Fruit fly (Drosophila melanogaster) whole organism, wandering third instar larva: ENCODE data around the gene BBS5.

Experiments used
- Hnf4 ChIP-seq: fragments of 200-800 bp; sonication (Bioruptor generic); optimal IDR thresholded peaks from 2 replicates; lab custom pipeline; 2016; ENCODE audit warnings: missing biosample characterization, mild to moderate bottlenecking, missing genetic modification characterization
- Mio ChIP-seq: sonication (Bioruptor generic); optimal IDR thresholded peaks from 2 replicates; lab custom pipeline; 2016; ENCODE audit warnings: missing biosample characterization, missing genetic modification characterization
- Myc ChIP-seq: fragments of >200 bp; optimal IDR thresholded peaks from 2 replicates; lab custom pipeline; 2017
- br ChIP-seq: fragments of 200-800 bp; sonication (Bioruptor generic); optimal IDR thresholded peaks from 2 replicates; lab custom pipeline; 2016; ENCODE audit warnings: missing biosample characterization, missing genetic modification characterization
- ey ChIP-seq: fragments of 200-800 bp; sonication (Bioruptor generic); optimal IDR thresholded peaks from 2 replicates; lab custom pipeline; 2016; ENCODE audit warnings: missing biosample characterization, missing genetic modification characterization
- fru ChIP-seq: fragments of 200-800 bp; sonication (Bioruptor generic); optimal IDR thresholded peaks from 3 replicates; lab custom pipeline; 2016; ENCODE audit warnings: missing biosample characterization, mild to moderate bottlenecking, missing genetic modification characterization
- jim ChIP-seq: fragments of 175-275, 200-325 bp; sonication (Bioruptor generic); optimal IDR thresholded peaks from 2 replicates; lab custom pipeline; 2016; ENCODE audit warnings: missing biosample characterization, mild to moderate bottlenecking, missing genetic modification characterization
- pan ChIP-seq: fragments of >200 bp; optimal IDR thresholded peaks from 2 replicates; lab custom pipeline; 2017
- psq ChIP-seq: fragments of 200-800 bp; sonication (Bioruptor generic); optimal IDR thresholded peaks from 3 replicates; lab custom pipeline; 2017; ENCODE audit warnings: missing biosample characterization, mild to moderate bottlenecking, missing genetic modification characterization, moderate library complexity
- usp ChIP-seq: fragments of >200 bp; optimal IDR thresholded peaks from 2 replicates; lab custom pipeline; 2017; ENCODE audit warnings: missing biosample characterization, missing genetic modification characterization

- no peak for TF ChIP-seq br (GFP tag; lab: Kevin White, UChicago)
- no peak for TF ChIP-seq psq (GFP tag; lab: Kevin White, UChicago)
- TF ChIP-seq Myc (lab: Kevin White, UChicago), result no peak
- no peak for TF ChIP-seq ey
- no peak for TF ChIP-seq pan (lab: Kevin White, UChicago)
- TF ChIP-seq usp (GFP tag; lab: Kevin White, UChicago), result no peak
- no peak for TF ChIP-seq Hnf4
- no peak for TF ChIP-seq fru (GFP tag; lab: Kevin White, UChicago)
- no peak for TF ChIP-seq jim
- TF ChIP-seq Mio, result no peak
Measured at dm6 chr3R:4855711-4856110, 39.6 kb downstream of the BBS5 start.
